Worm (Caenorhabditis elegans) whole organism, midembryonic: ENCODE measurements around the gene ZK1240.5.

ENCODE experiments used
- T22C8.4 ChIP-seq: fragments of 200-800 bp; sonication (Bioruptor generic); IDR thresholded peaks from 2 replicates; pipeline ENCODE4 v1.3.6; 2022; ENCODE audit warnings: missing genetic modification characterization, missing compliant biosample characterization
- cog-1 ChIP-seq: sonication (generic microtip); optimal IDR thresholded peaks from 2 replicates; lab custom pipeline; 2016; ENCODE audit warnings: missing genetic modification characterization, missing compliant biosample characterization
- flt-1 ChIP-seq: fragments of 200-800 bp; sonication (Bioruptor generic); IDR thresholded peaks from 2 replicates; pipeline ENCODE4 v1.3.6; 2022; ENCODE audit warnings: missing genetic modification characterization, missing compliant biosample characterization
- klf-2 ChIP-seq: fragments of 200-800 bp; sonication (Bioruptor generic); conservative IDR thresholded peaks from 2 replicates; pipeline ENCODE4 v1.3.6; 2022; ENCODE audit warnings: missing genetic modification reagents, missing genetic modification characterization, missing compliant biosample characterization
- med-1 ChIP-seq: sonication (generic microtip); optimal IDR thresholded peaks from 2 replicates; lab custom pipeline; 2017; ENCODE audit warnings: missing genetic modification characterization, mild to moderate bottlenecking, missing compliant biosample characterization, antibody characterized with exemption, missing genetic modification reagents; ENCODE audit not compliant: insufficient read depth
- ref-1 ChIP-seq: fragments of 200-800 bp; sonication (Bioruptor generic); conservative IDR thresholded peaks from 2 replicates; pipeline ENCODE4 v1.3.6; 2022; ENCODE audit warnings: missing genetic modification reagents, missing genetic modification characterization, missing compliant biosample characterization
- tab-1 ChIP-seq: fragments of 200-800 bp; sonication (Bioruptor generic); IDR thresholded peaks from 2 replicates; pipeline ENCODE4 v1.3.6; 2022; ENCODE audit warnings: missing genetic modification characterization, missing compliant biosample characterization
- ztf-23 ChIP-seq: fragments of 200-800 bp; sonication (Bioruptor generic); IDR thresholded peaks from 2 replicates; pipeline ENCODE4 v1.3.6; 2022; ENCODE audit warnings: missing genetic modification reagents, missing genetic modification characterization, missing compliant biosample characterization
- ztf-29 ChIP-seq: fragments of 200-800 bp; sonication (Bioruptor generic); IDR thresholded peaks from 2 replicates; pipeline ENCODE4 v1.3.6; 2022; ENCODE audit warnings: missing genetic modification reagents, missing genetic modification characterization, missing compliant biosample characterization

The ZK1240.5 gene

DNA sequence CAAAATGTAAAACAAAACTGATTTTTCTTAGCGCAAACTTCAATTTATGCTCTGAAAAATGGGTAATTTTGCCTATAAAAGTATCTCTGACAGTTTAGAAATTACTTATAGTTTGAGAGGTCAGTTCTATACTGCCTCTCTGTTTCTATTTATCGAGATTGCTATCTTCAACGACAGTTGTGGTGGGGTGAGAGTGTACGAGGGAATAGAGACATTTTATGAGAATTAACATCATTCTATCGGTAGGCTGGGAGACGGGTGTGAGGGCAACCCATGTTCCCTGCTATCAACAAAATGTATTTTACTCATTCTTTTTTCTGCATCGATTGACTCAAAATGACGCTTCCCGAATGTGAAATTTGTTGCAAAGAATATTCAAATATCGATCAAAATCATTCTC, 2.4 kb upstream of the ZK1240.5 start, which contains the start of gene ZK1240.3:
ZK1240.3 (plus strand) TSS at position 238 of the 400 bp plus-strand sequence.
- TF ChIP-seq ref-1 (GFP tag; lab: Robert Waterston, UW) (no peak), ztf-29 (GFP tag; lab: Robert Waterston, UW) (no peak), klf-2 (GFP tag; lab: Robert Waterston, UW) (no peak), med-1 (GFP tag; lab: Kevin White, UChicago) (no peak), T22C8.4 (GFP tag; lab: Robert Waterston, UW) (no peak), flt-1 (GFP tag; lab: Robert Waterston, UW) (no peak), ztf-23 (no peak), tab-1 (GFP tag; lab: Robert Waterston, UW) (no peak), cog-1 (tag; lab: Kevin White, UChicago) (no peak)

DNA sequence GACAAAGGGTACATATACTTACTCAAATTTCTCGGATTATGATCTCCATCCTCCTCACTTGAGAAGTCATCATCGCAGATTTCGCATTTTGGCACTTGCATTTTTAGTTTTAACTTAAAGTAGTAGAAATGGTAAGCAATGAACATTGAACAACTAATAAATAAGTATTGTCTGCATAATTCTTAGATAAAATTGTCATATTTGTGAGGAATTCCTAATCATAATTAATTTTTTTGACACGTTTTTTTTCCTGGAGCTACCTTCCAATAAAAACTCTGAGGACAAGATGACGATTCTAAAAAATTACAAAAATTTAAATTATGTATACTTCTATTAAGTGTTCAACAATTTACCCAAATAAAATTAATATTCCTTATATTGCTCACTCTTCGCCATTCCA, 5.0 kb downstream of the ZK1240.5 start, which contains the start of the genes trim-21 and B0281.1:
trim-21 (minus strand) TSS at position 101 of the 400 bp plus-strand sequence.
B0281.1 (plus strand) TSS at position 321 of the 400 bp plus-strand sequence.
- TF ChIP-seq T22C8.4 (GFP tag; lab: Robert Waterston, UW) (no peak), flt-1 (GFP tag; lab: Robert Waterston, UW) (no peak)

DNA sequence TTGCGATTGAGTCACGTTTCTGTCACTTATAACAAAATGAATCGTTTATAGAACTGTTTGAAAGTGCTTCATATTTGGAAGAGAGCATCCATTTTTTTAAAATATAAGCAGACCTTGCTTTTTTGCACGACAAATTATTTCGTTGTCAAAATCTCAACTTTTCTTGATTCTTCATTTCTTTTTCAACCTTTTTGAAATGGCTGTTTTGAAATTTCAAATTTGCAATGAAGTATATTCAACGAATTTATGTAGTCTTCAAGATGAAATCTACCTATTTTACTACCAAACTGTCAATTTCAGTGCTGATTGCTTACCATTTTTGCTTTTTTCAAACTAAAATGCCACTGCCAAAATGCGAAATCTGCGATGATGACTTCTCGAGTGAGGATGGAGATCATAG, 11.0 kb downstream of the ZK1240.5 start, which contains the start of gene B0281.3:
B0281.3 (plus strand) TSS at position 301 of the 400 bp plus-strand sequence.
- TF ChIP-seq ztf-29 (GFP tag; lab: Robert Waterston, UW), result no peak
- no peak for TF ChIP-seq tab-1 (GFP tag; lab: Robert Waterston, UW)
- no peak for TF ChIP-seq T22C8.4 (GFP tag; lab: Robert Waterston, UW)
- no peak for TF ChIP-seq ref-1 (GFP tag; lab: Robert Waterston, UW)
- no peak for TF ChIP-seq flt-1 (GFP tag; lab: Robert Waterston, UW)
- no peak for TF ChIP-seq med-1 (GFP tag; lab: Kevin White, UChicago)
- no peak for TF ChIP-seq klf-2 (GFP tag; lab: Robert Waterston, UW)
- TF ChIP-seq ztf-23, result no peak
- no peak for TF ChIP-seq cog-1 (tag; lab: Kevin White, UChicago)

DNA sequence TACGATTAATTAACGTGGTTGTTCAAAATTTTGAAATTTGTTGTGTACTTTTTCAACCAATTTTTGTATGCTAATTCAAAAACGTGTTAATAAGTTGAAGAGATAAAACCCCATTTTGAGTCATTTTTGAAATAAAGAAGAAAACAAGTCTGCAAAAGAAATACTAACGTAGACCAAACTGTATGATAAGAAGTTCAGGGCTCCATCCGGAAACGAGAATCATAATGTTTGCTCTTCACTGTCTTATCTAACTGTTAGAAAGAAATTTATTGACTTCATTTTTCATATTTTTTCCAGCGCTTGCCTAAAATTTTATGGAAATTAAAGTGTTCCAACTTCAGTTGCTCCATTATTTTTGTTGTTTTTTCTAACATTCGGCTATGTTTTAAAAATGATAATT, 12.2 kb downstream of the ZK1240.5 start:
- no peak for TF ChIP-seq med-1 (GFP tag; lab: Kevin White, UChicago)
- no peak for TF ChIP-seq ztf-23
- TF ChIP-seq ztf-29 (GFP tag; lab: Robert Waterston, UW), result no peak
- no peak for TF ChIP-seq T22C8.4 (GFP tag; lab: Robert Waterston, UW)
- no peak for TF ChIP-seq flt-1 (GFP tag; lab: Robert Waterston, UW)
- TF ChIP-seq tab-1 (GFP tag; lab: Robert Waterston, UW), result no peak
- TF ChIP-seq klf-2 (GFP tag; lab: Robert Waterston, UW), result no peak

DNA sequence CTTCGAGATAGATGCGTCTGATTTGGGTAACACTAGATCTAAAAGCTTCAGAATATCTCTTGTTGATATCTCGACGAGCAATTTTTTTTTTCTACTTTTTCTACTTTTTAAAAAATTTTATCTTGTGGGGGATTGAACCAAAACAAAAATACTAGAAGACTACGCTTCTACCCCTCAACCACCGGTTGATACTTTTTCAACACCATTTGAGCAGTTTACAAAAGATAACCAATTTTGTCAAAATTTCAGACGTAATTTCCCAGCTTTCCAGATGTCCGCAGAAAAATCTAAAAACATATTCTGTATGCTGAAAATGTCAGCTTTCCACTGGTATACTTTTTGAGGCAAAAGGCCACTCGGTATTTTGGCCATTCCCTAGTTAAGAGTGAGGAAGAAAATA, 13.2 kb downstream of the ZK1240.5 start:
- no peak for TF ChIP-seq tab-1 (GFP tag; lab: Robert Waterston, UW)

DNA sequence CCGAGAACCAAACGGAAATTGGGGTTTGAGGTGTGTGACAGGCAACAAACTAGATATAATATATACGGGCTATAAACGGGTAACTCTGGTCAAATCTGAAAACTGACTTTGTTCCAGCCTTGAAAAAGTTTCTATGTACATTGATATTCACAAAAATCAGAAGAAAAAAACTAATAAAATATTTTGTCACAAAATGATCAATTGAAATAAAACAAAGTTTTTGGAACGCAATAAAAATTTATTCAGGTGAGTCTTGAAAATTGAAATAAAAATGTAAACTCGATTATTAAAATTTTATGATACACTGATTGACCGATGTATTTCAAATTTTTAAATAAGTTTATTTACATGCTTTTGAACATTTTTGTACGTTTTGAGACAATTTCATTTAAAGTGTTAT, 15.4 kb downstream of the ZK1240.5 start, which contains the start of gene B0281.6:
B0281.6 (minus strand) TSS at position 101 of the 400 bp plus-strand sequence.
- TF ChIP-seq klf-2 (GFP tag; lab: Robert Waterston, UW), result no peak
- TF ChIP-seq tab-1 (GFP tag; lab: Robert Waterston, UW), result no peak
- TF ChIP-seq ztf-23, result no peak
- no peak for TF ChIP-seq med-1 (GFP tag; lab: Kevin White, UChicago)
- no peak for TF ChIP-seq ztf-29 (GFP tag; lab: Robert Waterston, UW)
- no peak for TF ChIP-seq ref-1 (GFP tag; lab: Robert Waterston, UW)
- no peak for TF ChIP-seq cog-1 (tag; lab: Kevin White, UChicago)

DNA sequence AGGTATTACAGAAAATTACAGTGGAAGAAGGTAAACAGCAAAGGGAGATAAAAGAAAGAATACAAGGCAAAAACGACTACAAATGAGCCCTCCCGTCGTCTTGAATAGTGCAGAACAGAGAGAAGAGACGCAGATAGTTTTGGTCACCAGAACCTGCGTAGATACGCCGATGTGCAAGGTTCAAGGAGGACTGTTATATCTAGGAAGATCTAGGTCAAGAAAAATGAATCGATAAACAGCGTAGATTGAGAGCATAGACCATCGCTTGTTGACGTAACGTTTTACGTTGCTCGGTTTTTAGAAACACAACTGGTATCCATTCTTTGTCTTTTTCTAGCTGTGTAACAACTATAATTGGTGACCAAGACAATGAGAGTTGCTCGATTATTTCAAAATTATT, 16.9 kb downstream of the ZK1240.5 start, which contains the start of gene B0281.5:
B0281.5 (minus strand) TSS at position 101 of the 400 bp plus-strand sequence.
- TF ChIP-seq ztf-23 (no peak), T22C8.4 (GFP tag; lab: Robert Waterston, UW) (no peak), flt-1 (GFP tag; lab: Robert Waterston, UW) (no peak), tab-1 (GFP tag; lab: Robert Waterston, UW) (no peak), cog-1 (tag; lab: Kevin White, UChicago) (no peak)

DNA sequence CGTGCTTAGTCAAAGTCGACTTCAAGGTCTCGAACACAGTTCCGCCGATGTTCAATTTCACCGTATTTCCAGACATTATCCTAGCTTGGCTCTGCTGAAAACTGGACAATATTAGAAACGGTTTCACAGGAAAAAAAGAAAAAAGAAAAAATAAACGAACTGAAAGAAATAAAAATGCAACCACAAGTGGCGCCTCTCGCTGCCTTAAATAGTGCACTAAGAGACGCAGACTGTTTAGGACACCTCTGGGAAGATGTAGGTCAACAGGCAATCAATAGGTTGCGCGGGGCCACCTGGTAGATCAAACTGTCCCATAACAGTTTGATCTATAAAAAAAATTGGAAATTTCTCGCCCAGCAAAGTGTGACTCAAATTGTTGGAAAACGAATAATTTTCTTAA, 19.0 kb downstream of the ZK1240.5 start, which contains the start of gene B0281.4:
B0281.4 (minus strand) TSS at position 101 of the 400 bp plus-strand sequence.
- no peak for TF ChIP-seq klf-2 (GFP tag; lab: Robert Waterston, UW)

DNA sequence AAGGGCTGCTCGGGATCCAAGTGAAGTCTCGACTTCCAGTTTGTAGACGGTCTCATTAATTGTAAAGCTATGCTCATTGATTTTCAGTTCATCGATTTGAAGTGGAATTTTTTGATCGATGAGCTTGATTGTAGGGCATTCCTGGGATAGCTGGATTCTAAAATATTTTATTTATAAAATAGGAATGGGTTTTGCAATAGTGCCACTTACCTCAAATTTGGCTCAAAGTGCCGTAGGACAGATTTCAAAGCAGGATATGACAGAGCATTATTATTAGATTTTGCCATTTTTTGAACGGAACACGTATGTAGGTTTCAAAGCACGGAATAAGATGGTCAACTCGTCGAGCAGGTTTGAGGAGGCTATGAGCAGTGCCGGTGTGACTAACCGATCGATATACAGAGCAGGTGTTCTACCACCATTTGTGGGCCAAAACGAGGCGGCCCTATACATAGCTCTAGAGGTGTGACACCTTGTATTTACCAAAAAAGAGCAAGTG, 21.9 kb downstream of the ZK1240.5 start, which contains the start of gene fbxc-25:
fbxc-25 (minus strand) TSS at position 449 of the 499 bp plus-strand sequence.
- TF ChIP-seq flt-1 (GFP tag; lab: Robert Waterston, UW) (no peak), cog-1 (tag; lab: Kevin White, UChicago) (no peak), med-1 (GFP tag; lab: Kevin White, UChicago) (no peak), T22C8.4 (GFP tag; lab: Robert Waterston, UW) (no peak), ztf-29 (GFP tag; lab: Robert Waterston, UW) (no peak), ztf-23 (no peak), ref-1 (GFP tag; lab: Robert Waterston, UW) (no peak), klf-2 (GFP tag; lab: Robert Waterston, UW) (no peak), tab-1 (GFP tag; lab: Robert Waterston, UW) (no peak)

DNA sequence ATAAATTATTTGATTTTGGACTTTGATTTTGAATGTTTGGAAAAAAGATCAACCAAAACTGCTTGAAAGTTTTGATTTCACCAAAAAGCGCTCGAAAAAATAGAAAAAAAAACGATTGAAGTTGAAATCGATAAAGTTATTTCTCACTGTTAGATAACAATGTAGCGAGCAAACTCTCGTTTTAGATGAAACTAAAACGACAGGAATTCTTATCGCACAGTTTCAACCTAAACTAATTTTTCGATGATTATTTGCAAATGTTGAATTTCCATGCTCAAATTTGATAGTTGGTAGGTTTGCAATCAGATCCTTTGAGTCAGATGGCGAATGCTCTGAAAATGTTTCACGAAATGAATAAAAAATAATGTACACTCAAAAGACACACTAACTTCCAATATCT, 25.2 kb downstream of the ZK1240.5 start:
- no peak for TF ChIP-seq flt-1 (GFP tag; lab: Robert Waterston, UW)
- no peak for TF ChIP-seq ztf-23
- TF ChIP-seq cog-1 (tag; lab: Kevin White, UChicago), result no peak
- no peak for TF ChIP-seq ztf-29 (GFP tag; lab: Robert Waterston, UW)
- no peak for TF ChIP-seq tab-1 (GFP tag; lab: Robert Waterston, UW)
- no peak for TF ChIP-seq ref-1 (GFP tag; lab: Robert Waterston, UW)
- no peak for TF ChIP-seq klf-2 (GFP tag; lab: Robert Waterston, UW)
